Fruit fly (Drosophila melanogaster): Measurements from ENCODE around the gene RpS28-like.

Gene RpS28-like

dm6 chr2L:9448322-9449256 is 12.0 kb downstream of the RpS28-like start:
- peak; percentile 20 for TF ChIP-seq Snoo (tag; optimal IDR thresholded peaks at IDR 0.05)
- TF ChIP-seq CG14655 (GFP tag; optimal IDR thresholded peaks at IDR 0.05): peak; percentile 2
- TF ChIP-seq CG10348 (GFP tag; IDR thresholded peaks at IDR 0.05): no peak
- TF ChIP-seq EcR (GFP tag; optimal IDR thresholded peaks at IDR 0.05): peak; percentile 57

dm6 chr2L:9449257-9449972 is 12.8 kb downstream of the RpS28-like start:
- peak; percentile 90 for TF ChIP-seq D1 (tag; optimal IDR thresholded peaks at IDR 0.05)
- TF ChIP-seq CG8301 (tag; optimal IDR thresholded peaks at IDR 0.05): peak; percentile 92
- TF ChIP-seq Pif1A (GFP tag; optimal IDR thresholded peaks at IDR 0.05): peak; percentile 96
- TF ChIP-seq CG17806 (tag; optimal IDR thresholded peaks at IDR 0.05): peak; percentile 92
- peak; percentile 93 for TF ChIP-seq CG4496 (GFP tag; IDR thresholded peaks at IDR 0.05)
- TF ChIP-seq gl (tag; optimal IDR thresholded peaks at IDR 0.05): peak; percentile 82
- peak; percentile 97 for TF ChIP-seq CG15710 (tag; optimal IDR thresholded peaks at IDR 0.05)
- TF ChIP-seq fd96Ca (GFP tag; IDR thresholded peaks at IDR 0.05): peak; percentile 97
- TF ChIP-seq rn (GFP tag; IDR thresholded peaks at IDR 0.05): peak; percentile 85
- peak; percentile 94 for TF ChIP-seq CG9948 (tag; optimal IDR thresholded peaks at IDR 0.05)
- peak; percentile 51 for TF ChIP-seq EcR (GFP tag; optimal IDR thresholded peaks at IDR 0.05)
- peak; percentile 92 for TF ChIP-seq CG13204 (GFP tag; optimal IDR thresholded peaks at IDR 0.05)
- TF ChIP-seq CG34367 (tag; optimal IDR thresholded peaks at IDR 0.05): peak; percentile 91
- TF ChIP-seq CG10348 (GFP tag; IDR thresholded peaks at IDR 0.05): peak; percentile 88
- peak; percentile 97 for TF ChIP-seq Snoo (tag; optimal IDR thresholded peaks at IDR 0.05)
- peak; percentile 92 for TF ChIP-seq Pif1B (GFP tag; optimal IDR thresholded peaks at IDR 0.05)
- peak; percentile 95 for TF ChIP-seq CG32121 (GFP tag; IDR thresholded peaks at IDR 0.05)
- peak; percentile 89 for TF ChIP-seq CG12605 (GFP tag; IDR thresholded peaks at IDR 0.05)
- TF ChIP-seq CG8159 (tag; optimal IDR thresholded peaks at IDR 0.05): peak; percentile 96
- TF ChIP-seq Ets98B (GFP tag; IDR thresholded peaks at IDR 0.05): peak; percentile 92
- peak; percentile 95 for TF ChIP-seq CG14655 (GFP tag; optimal IDR thresholded peaks at IDR 0.05)

dm6 chr2L:9452959-9453358 is 16.4 kb downstream of the RpS28-like start:
- TF ChIP-seq Snoo (tag; optimal IDR thresholded peaks at IDR 0.05): no peak
- no peak for TF ChIP-seq Ets98B (GFP tag; IDR thresholded peaks at IDR 0.05)
- TF ChIP-seq Pif1B (GFP tag; optimal IDR thresholded peaks at IDR 0.05): no peak
- no peak for TF ChIP-seq CG8159 (tag; optimal IDR thresholded peaks at IDR 0.05)
- no peak for TF ChIP-seq CG15710 (tag; optimal IDR thresholded peaks at IDR 0.05)
- no peak for TF ChIP-seq gl (tag; optimal IDR thresholded peaks at IDR 0.05)
- TF ChIP-seq CG8301 (tag; optimal IDR thresholded peaks at IDR 0.05): no peak
- TF ChIP-seq CG12605 (GFP tag; IDR thresholded peaks at IDR 0.05): no peak
- no peak for TF ChIP-seq CG14655 (GFP tag; optimal IDR thresholded peaks at IDR 0.05)

dm6 chr2L:9454369-9455054 is 17.9 kb downstream of the RpS28-like start:
- TF ChIP-seq gl (tag; optimal IDR thresholded peaks at IDR 0.05) (no peak), CG9948 (tag; optimal IDR thresholded peaks at IDR 0.05) (no peak), CG12605 (GFP tag; IDR thresholded peaks at IDR 0.05) (no peak), CG15710 (tag; optimal IDR thresholded peaks at IDR 0.05) (no peak), CG4496 (GFP tag; IDR thresholded peaks at IDR 0.05) (no peak), CG17806 (tag; optimal IDR thresholded peaks at IDR 0.05) (no peak), CG8301 (tag; optimal IDR thresholded peaks at IDR 0.05) (no peak), CG14655 (GFP tag; optimal IDR thresholded peaks at IDR 0.05) (no peak), Ets98B (GFP tag; IDR thresholded peaks at IDR 0.05) (no peak), rn (GFP tag; IDR thresholded peaks at IDR 0.05) (no peak), fd96Ca (GFP tag; IDR thresholded peaks at IDR 0.05) (no peak), CG10348 (GFP tag; IDR thresholded peaks at IDR 0.05) (no peak), CG34367 (tag; optimal IDR thresholded peaks at IDR 0.05) (no peak)

- TF ChIP-seq CG17806 (tag; optimal IDR thresholded peaks at IDR 0.05) (no peak), Snoo (tag; optimal IDR thresholded peaks at IDR 0.05) (no peak), CG8159 (tag; optimal IDR thresholded peaks at IDR 0.05) (no peak), CG32121 (GFP tag; IDR thresholded peaks at IDR 0.05) (no peak), D1 (tag; optimal IDR thresholded peaks at IDR 0.05) (no peak), CG10348 (GFP tag; IDR thresholded peaks at IDR 0.05) (no peak), CG34367 (tag; optimal IDR thresholded peaks at IDR 0.05) (no peak), Ets98B (GFP tag; IDR thresholded peaks at IDR 0.05) (no peak), CG15710 (tag; optimal IDR thresholded peaks at IDR 0.05) (no peak), CG9948 (tag; optimal IDR thresholded peaks at IDR 0.05) (no peak), Pif1B (GFP tag; optimal IDR thresholded peaks at IDR 0.05) (no peak), Pif1A (GFP tag; optimal IDR thresholded peaks at IDR 0.05) (no peak), CG13204 (GFP tag; optimal IDR thresholded peaks at IDR 0.05) (no peak)
These were observed 18.6 kb downstream of the RpS28-like start for dm6 chr2L:9455157-9455556.
